Worm (Caenorhabditis elegans) whole organism, young adult: Measurements from ENCODE around the gene C44H4.8.

Experiments
- F55B11.4 ChIP-seq: sonication (generic microtip); optimal IDR thresholded peaks from 2 replicates; lab custom pipeline; 2016; ENCODE audit warnings: missing compliant biosample characterization, missing genetic modification characterization, borderline replicate concordance; ENCODE audit not compliant: insufficient read depth
- K12H6.12 ChIP-seq: fragments of 200-800 bp; sonication (Bioruptor generic); optimal IDR thresholded peaks from 2 replicates; lab custom pipeline; 2018; ENCODE audit warnings: mild to moderate bottlenecking, missing genetic modification characterization, missing compliant biosample characterization
- T07F8.4 ChIP-seq: sonication (generic microtip); optimal IDR thresholded peaks from 2 replicates; lab custom pipeline; 2016; ENCODE audit warnings: mild to moderate bottlenecking, missing genetic modification characterization, moderate library complexity, missing compliant biosample characterization
- Y95B8A.8 ChIP-seq: fragments of 200-800 bp; sonication (Bioruptor generic); IDR thresholded peaks from 2 replicates; pipeline ENCODE4 v1.3.6; 2022; ENCODE audit warnings: missing genetic modification reagents, missing genetic modification characterization, missing compliant biosample characterization
- ama-1 ChIP-seq, 3 experiments: fragments of 150-350 bp in 1 of 3; sonication (generic microtip) in 2 of 3; optimal IDR thresholded peaks; 2 replicates each; lab custom pipeline; 2014 to 2018; ENCODE audit warnings: missing biosample characterization in 2 of 3, missing genetic modification characterization in 2 of 3, missing genetic modification reagents in 2 of 3
- die-1 ChIP-seq: sonication (generic microtip); optimal IDR thresholded peaks from 2 replicates; lab custom pipeline; 2016; ENCODE audit warnings: missing genotype, mild to moderate bottlenecking, missing genetic modification characterization, missing compliant biosample characterization
- lin-35 ChIP-seq, 3 experiments: fragments of 150-350 bp in 2 of 3; sonication (generic microtip) in 1 of 3; optimal IDR thresholded peaks; 2 replicates each; lab custom pipeline; 2014 to 2018; ENCODE audit warnings: missing biosample characterization in 3 of 3, missing genetic modification characterization in 3 of 3, missing genetic modification reagents in 3 of 3
- mel-28 ChIP-seq: sonication (generic microtip); optimal IDR thresholded peaks from 2 replicates; lab custom pipeline; 2016; ENCODE audit warnings: borderline replicate concordance, mild to moderate bottlenecking, missing genetic modification characterization, missing compliant biosample characterization
- nhr-90 ChIP-seq: sonication (generic microtip); optimal IDR thresholded peaks from 2 replicates; lab custom pipeline; 2016; ENCODE audit warnings: missing genotype, mild to moderate bottlenecking, missing genetic modification characterization, missing compliant biosample characterization
- snpc-3.4 ChIP-seq: sonication (generic microtip); optimal IDR thresholded peaks from 2 replicates; lab custom pipeline; 2017; ENCODE audit warnings: missing genetic modification characterization, mild to moderate bottlenecking, missing compliant biosample characterization, antibody characterized with exemption, moderate library complexity, missing genotype, missing genetic modification reagents

DNA sequence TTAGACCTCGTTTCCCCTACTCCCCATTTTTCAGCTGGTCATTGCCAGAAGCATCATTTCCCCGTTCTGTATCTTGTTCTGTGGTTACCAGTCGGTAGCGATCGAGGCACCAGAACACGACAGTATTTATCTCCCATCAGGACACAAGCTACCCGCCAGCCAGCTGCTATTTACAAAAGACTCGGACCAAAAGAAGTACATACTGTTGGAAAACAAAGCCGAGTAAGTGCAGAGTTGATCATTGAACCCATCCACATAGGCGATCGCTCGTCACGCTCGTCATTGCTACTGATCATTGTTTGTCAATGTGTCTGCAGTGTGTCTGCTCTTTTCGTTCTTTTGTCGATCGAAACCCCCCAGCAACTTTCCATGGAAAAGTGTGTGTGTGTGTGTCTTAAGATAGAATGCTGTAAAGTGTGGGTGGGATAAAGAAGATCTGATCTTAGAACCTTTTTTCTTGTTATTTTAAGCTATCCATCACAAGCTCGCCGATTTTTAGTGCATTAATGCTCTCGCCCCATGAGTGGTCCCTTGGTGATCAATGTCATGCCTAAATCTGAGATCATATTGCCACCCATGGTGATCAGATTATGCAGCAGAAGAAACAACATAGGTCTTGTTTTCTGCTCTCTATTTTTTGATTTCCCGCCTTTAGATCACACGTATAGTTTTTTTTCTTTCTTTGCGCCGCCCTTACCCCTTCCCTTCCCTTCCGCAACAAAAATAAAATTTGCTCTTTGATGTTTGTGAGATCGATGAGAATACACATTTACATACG lies 35.2 kb upstream of the C44H4.8 start:
- TF ChIP-seq lin-35 (GFP tag; optimal IDR thresholded peaks at IDR 0.05; lab: Kevin White, UChicago) (no peak), snpc-3.4 (tag; lab: Kevin White, UChicago) (no peak), die-1 (tag; lab: Kevin White, UChicago) (no peak), nhr-90 (tag; lab: Kevin White, UChicago) (no peak), T07F8.4 (no peak), mel-28 (tag; lab: Kevin White, UChicago) (no peak), F55B11.4 (tag; lab: Kevin White, UChicago) (no peak), K12H6.12 (tag; lab: Kevin White, UChicago) (no peak), ama-1 (optimal IDR thresholded peaks at IDR 0.05; lab: Kevin White, UChicago) (no peak), ama-1 (GFP tag; optimal IDR thresholded peaks at IDR 0.05; lab: Kevin White, UChicago) (no peak), Y95B8A.8 (GFP tag; lab: Robert Waterston, UW) (no peak)
